Fruit fly (Drosophila melanogaster): ENCODE data around the gene CG43800.

- no peak for TF ChIP-seq CG7101 (tag; optimal IDR thresholded peaks at IDR 0.05)
- no peak for TF ChIP-seq cic (GFP tag; optimal IDR thresholded peaks at IDR 0.05)
- no peak for TF ChIP-seq CG14711 (tag; optimal IDR thresholded peaks at IDR 0.05)
- TF ChIP-seq CG5204 (GFP tag; optimal IDR thresholded peaks at IDR 0.05): no peak
- no peak for TF ChIP-seq kay (GFP tag; ENCODE audit: borderline replicate concordance)
- no peak for TF ChIP-seq bab1 (GFP tag; optimal IDR thresholded peaks at IDR 0.05)
- no peak for TF ChIP-seq Clk (GFP tag; optimal IDR thresholded peaks at IDR 0.05)
- no peak for TF ChIP-seq toe (GFP tag; optimal IDR thresholded peaks at IDR 0.05)
- no peak for TF ChIP-seq CG11617 (GFP tag; optimal IDR thresholded peaks at IDR 0.05)
- TF ChIP-seq pad (GFP tag; optimal IDR thresholded peaks at IDR 0.05): no peak
- no peak for TF ChIP-seq Crg-1 (GFP tag; optimal IDR thresholded peaks at IDR 0.05)
Measured at dm6 chr2L:7282128-7282527, 49.5 kb upstream of the CG43800 start.

Data from whole organism, adult.